Worm (Caenorhabditis elegans) whole organism, L2 larva: Measurements from ENCODE around the gene ceh-76.

ENCODE experiments used
- C34F6.9 ChIP-seq: fragments of 150-350 bp; optimal IDR thresholded peaks from 2 replicates; lab custom pipeline; 2014; ENCODE audit warnings: missing biosample characterization, missing genetic modification characterization
- ZK546.5 ChIP-seq: sonication (generic microtip); optimal IDR thresholded peaks from 2 replicates; lab custom pipeline; 2017; ENCODE audit warnings: missing biosample characterization, missing genetic modification characterization
- alr-1 ChIP-seq: fragments of 150-350 bp; optimal IDR thresholded peaks from 2 replicates; lab custom pipeline; 2014; ENCODE audit warnings: missing biosample characterization, missing genetic modification characterization
- aly-2 ChIP-seq: fragments of 150-350 bp; optimal IDR thresholded peaks from 2 replicates; lab custom pipeline; 2014; ENCODE audit warnings: missing biosample characterization, missing genetic modification characterization
- ama-1 ChIP-seq: fragments of 150-350 bp; optimal IDR thresholded peaks from 2 replicates; lab custom pipeline; 2018; ENCODE audit warnings: inconsistent platforms
- blmp-1 ChIP-seq: sonication (generic microtip); optimal IDR thresholded peaks from 2 replicates; lab custom pipeline; 2017; ENCODE audit warnings: missing genetic modification characterization, mild to moderate bottlenecking, missing compliant biosample characterization, antibody characterized with exemption, moderate library complexity; ENCODE audit not compliant: insufficient read depth
- ceh-16 ChIP-seq: fragments of 150-350 bp; optimal IDR thresholded peaks from 2 replicates; lab custom pipeline; 2014; ENCODE audit warnings: missing biosample characterization, missing genetic modification characterization
- ceh-82 ChIP-seq: fragments of 150-350 bp; optimal IDR thresholded peaks from 2 replicates; lab custom pipeline; 2014; ENCODE audit warnings: missing biosample characterization, missing genetic modification characterization
- egl-27 ChIP-seq: sonication (generic microtip); optimal IDR thresholded peaks from 3 replicates; lab custom pipeline; 2017; ENCODE audit warnings: missing biosample characterization, missing genetic modification reagents, missing genetic modification characterization
- elt-1 ChIP-seq: fragments of 150-350 bp; optimal IDR thresholded peaks from 2 replicates; lab custom pipeline; 2014; ENCODE audit warnings: missing biosample characterization, missing genetic modification characterization
- elt-3 ChIP-seq: sonication (generic microtip); optimal IDR thresholded peaks from 2 replicates; lab custom pipeline; 2017; ENCODE audit warnings: missing biosample characterization, missing genetic modification characterization
- fos-1 ChIP-seq: fragments of 150-350 bp; optimal IDR thresholded peaks from 2 replicates; lab custom pipeline; 2014; ENCODE audit warnings: missing biosample characterization, missing genetic modification characterization
- gmeb-1 ChIP-seq: fragments of 150-350 bp; optimal IDR thresholded peaks from 2 replicates; lab custom pipeline; 2014; ENCODE audit warnings: missing biosample characterization, missing genetic modification characterization
- lin-13 ChIP-seq: fragments of 150-350 bp; optimal IDR thresholded peaks from 2 replicates; lab custom pipeline; 2014; ENCODE audit warnings: missing biosample characterization, missing genetic modification reagents, missing genetic modification characterization
- lsy-2 ChIP-seq, 2 experiments: fragments of 150-350 bp in 1 of 2; sonication (generic microtip) in 1 of 2; optimal IDR thresholded peaks; 2 replicates each; lab custom pipeline; 2014 to 2017; ENCODE audit warnings: missing biosample characterization in 2 of 2, missing genetic modification characterization in 2 of 2
- mab-5 ChIP-seq: fragments of 150-350 bp; optimal IDR thresholded peaks from 2 replicates; lab custom pipeline; 2014; ENCODE audit warnings: missing biosample characterization, missing genetic modification characterization
- mdl-1 ChIP-seq, 2 experiments: fragments of 150-350 bp in 1 of 2; sonication (generic microtip) in 1 of 2; optimal IDR thresholded peaks; 2 replicates each; lab custom pipeline; 2017; ENCODE audit warnings: missing biosample characterization in 2 of 2, missing genetic modification characterization in 2 of 2
- nhr-10 ChIP-seq: sonication (generic microtip); optimal IDR thresholded peaks from 2 replicates; lab custom pipeline; 2017; ENCODE audit warnings: missing biosample characterization, missing genetic modification characterization
- nhr-11 ChIP-seq: fragments of 150-350 bp; optimal IDR thresholded peaks from 2 replicates; lab custom pipeline; 2014; ENCODE audit warnings: missing biosample characterization, missing genetic modification characterization
- nhr-12 ChIP-seq: fragments of 150-350 bp; optimal IDR thresholded peaks from 2 replicates; lab custom pipeline; 2014; ENCODE audit warnings: missing biosample characterization, missing genetic modification characterization
- nhr-129 ChIP-seq: fragments of 150-350 bp; optimal IDR thresholded peaks from 2 replicates; lab custom pipeline; 2014; ENCODE audit warnings: missing biosample characterization, missing genetic modification characterization
- nhr-21 ChIP-seq: fragments of 150-350 bp; optimal IDR thresholded peaks from 2 replicates; lab custom pipeline; 2014; ENCODE audit warnings: missing biosample characterization, missing genetic modification characterization
- nhr-23 ChIP-seq: fragments of 150-350 bp; optimal IDR thresholded peaks from 2 replicates; lab custom pipeline; 2014; ENCODE audit warnings: missing biosample characterization, missing genetic modification reagents, missing genetic modification characterization
- nhr-237 ChIP-seq: fragments of 150-350 bp; optimal IDR thresholded peaks from 2 replicates; lab custom pipeline; 2014; ENCODE audit warnings: missing biosample characterization, missing genetic modification characterization
- nhr-6 ChIP-seq: fragments of 150-350 bp; optimal IDR thresholded peaks from 2 replicates; lab custom pipeline; 2014; ENCODE audit warnings: missing biosample characterization, missing genetic modification characterization
- nhr-77 ChIP-seq: fragments of 150-350 bp; optimal IDR thresholded peaks from 2 replicates; lab custom pipeline; 2014; ENCODE audit warnings: missing biosample characterization, missing genetic modification characterization
- peb-1 ChIP-seq: fragments of 150-350 bp; optimal IDR thresholded peaks from 2 replicates; lab custom pipeline; 2014; ENCODE audit warnings: missing biosample characterization, missing genetic modification characterization
- sem-4 ChIP-seq: fragments of 150-350 bp; optimal IDR thresholded peaks from 2 replicates; lab custom pipeline; 2014; ENCODE audit warnings: missing biosample characterization, missing genetic modification reagents, missing genetic modification characterization
- sma-9 ChIP-seq, 2 experiments: fragments of 150-350 bp in 1 of 2; sonication (generic microtip) in 1 of 2; optimal IDR thresholded peaks; 2 replicates each; lab custom pipeline; 2014 to 2016; ENCODE audit warnings: missing genetic modification characterization in 2 of 2, mild to moderate bottlenecking in 1 of 2, missing biosample characterization in 1 of 2, missing compliant biosample characterization in 1 of 2, missing genetic modification reagents in 1 of 2, moderate library complexity in 1 of 2
- snpc-4 ChIP-seq: fragments of 150-350 bp; optimal IDR thresholded peaks from 2 replicates; lab custom pipeline; 2014; ENCODE audit warnings: missing biosample characterization, missing genetic modification characterization
- unc-39 ChIP-seq: fragments of 150-350 bp; optimal IDR thresholded peaks from 2 replicates; lab custom pipeline; 2014; ENCODE audit warnings: missing biosample characterization, missing genetic modification characterization
- unc-55 ChIP-seq: fragments of 150-350 bp; sonication (generic microtip); optimal IDR thresholded peaks from 3 replicates; lab custom pipeline; 2014; ENCODE audit warnings: missing biosample characterization, missing genetic modification reagents, missing genetic modification characterization
- unc-62 ChIP-seq: fragments of 150-350 bp; optimal IDR thresholded peaks from 2 replicates; lab custom pipeline; 2014; ENCODE audit warnings: missing biosample characterization, missing genetic modification reagents, missing genetic modification characterization
- zag-1 ChIP-seq: fragments of 150-350 bp; optimal IDR thresholded peaks from 2 replicates; lab custom pipeline; 2014; ENCODE audit warnings: missing biosample characterization, missing genetic modification characterization
- ztf-1 ChIP-seq: fragments of 200-800 bp; sonication (Bioruptor generic); conservative IDR thresholded peaks from 2 replicates; pipeline ENCODE4 v1.3.6; 2022; ENCODE audit warnings: missing genetic modification characterization, missing compliant biosample characterization
- ztf-11 ChIP-seq: sonication (generic microtip); optimal IDR thresholded peaks from 2 replicates; lab custom pipeline; 2017; ENCODE audit warnings: missing biosample characterization, missing genetic modification characterization
- ztf-4 ChIP-seq: fragments of 150-350 bp; optimal IDR thresholded peaks from 2 replicates; lab custom pipeline; 2014; ENCODE audit warnings: missing biosample characterization, missing genetic modification characterization

The ceh-76 gene

DNA sequence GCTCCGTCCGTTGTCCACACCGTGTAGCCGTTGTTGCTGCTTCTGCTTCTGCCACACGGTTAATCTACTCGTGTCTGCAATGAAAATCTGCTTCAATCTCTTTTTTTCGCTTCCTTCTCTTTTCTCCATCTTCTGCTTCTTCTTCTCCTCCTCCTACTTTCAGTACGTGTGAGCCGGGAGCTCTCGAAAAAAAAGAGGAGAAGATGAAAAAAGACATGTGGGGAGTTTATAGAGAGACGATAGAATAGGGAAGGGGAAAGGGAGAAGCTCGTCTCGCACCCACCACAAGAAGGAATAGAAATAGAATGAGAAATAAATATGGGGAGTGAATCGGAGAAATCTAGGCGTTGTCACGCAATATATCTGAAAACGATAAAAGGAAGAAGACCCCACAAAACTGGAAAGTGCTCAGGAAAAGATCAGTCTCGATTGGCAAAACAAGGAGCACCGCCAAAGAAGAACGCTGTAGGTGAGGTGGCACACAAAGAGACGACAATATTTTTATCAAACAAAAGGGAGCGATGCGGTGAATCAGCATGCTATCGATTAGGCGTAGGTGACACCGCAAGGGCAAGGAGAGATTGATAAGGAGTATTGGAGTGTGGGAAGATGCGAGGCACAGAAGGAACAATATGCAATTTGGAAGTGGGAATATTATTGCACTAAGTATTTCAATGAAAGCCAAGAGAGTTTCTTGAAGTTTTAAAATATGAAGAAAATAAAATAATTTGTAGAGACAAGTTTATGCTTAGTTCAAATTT is 16.6 kb downstream of the ceh-76 start, which contains the start of gene let-413:
Gene let-413, minus strand, starts transcription at position 76 of the 761 bp plus-strand sequence.
- TF ChIP-seq zag-1: no peak
- TF ChIP-seq unc-55 (GFP tag; lab: Kevin White, UChicago): peak; percentile 59
- peak; percentile 15 for TF ChIP-seq sma-9 (GFP tag; optimal IDR thresholded peaks at IDR 0.05; lab: Kevin White, UChicago)
- no peak for TF ChIP-seq sma-9 (tag; optimal IDR thresholded peaks at IDR 0.05; lab: Kevin White, UChicago)
- TF ChIP-seq elt-3: no peak
- TF ChIP-seq elt-1: no peak
- no peak for TF ChIP-seq ztf-11 (tag; lab: Kevin White, UChicago)
- TF ChIP-seq aly-2 (tag; lab: Kevin White, UChicago): no peak
- TF ChIP-seq fos-1 (tag; lab: Kevin White, UChicago): peak; percentile 98
- no peak for TF ChIP-seq lin-13
- peak; percentile 20 for TF ChIP-seq C34F6.9 (tag; lab: Kevin White, UChicago)
- TF ChIP-seq peb-1 (tag; lab: Kevin White, UChicago): no peak
- no peak for TF ChIP-seq unc-39 (tag; lab: Kevin White, UChicago)
- TF ChIP-seq unc-62 (GFP tag; lab: Kevin White, UChicago): no peak
- no peak for TF ChIP-seq ztf-1 (GFP tag; lab: Robert Waterston, UW)
- no peak for TF ChIP-seq nhr-6
- TF ChIP-seq nhr-129 (tag; lab: Kevin White, UChicago): peak; percentile 10
- no peak for TF ChIP-seq sem-4

DNA sequence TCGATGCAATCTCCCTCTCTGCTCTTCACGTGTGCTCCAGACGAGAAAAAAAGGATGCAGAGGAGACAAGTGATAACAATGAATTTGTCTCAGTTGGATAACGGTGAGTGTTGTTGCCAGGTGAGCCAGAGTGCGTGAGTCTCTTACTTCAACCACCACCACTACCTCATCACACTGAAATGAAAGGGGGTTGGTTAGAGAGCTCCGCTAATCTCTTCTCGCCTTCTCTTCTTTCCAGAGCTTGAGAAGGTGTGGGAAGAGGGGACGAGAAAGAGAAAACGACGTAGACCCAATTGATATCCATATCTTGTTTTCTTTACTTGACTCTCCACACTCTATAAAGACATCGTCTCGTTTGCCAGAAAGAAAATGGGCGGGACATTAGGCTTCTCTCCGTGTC is 23.1 kb downstream of the ceh-76 start:
- TF ChIP-seq ZK546.5 (tag; lab: Kevin White, UChicago) (no peak), mab-5 (no peak), alr-1 (tag; lab: Kevin White, UChicago) (no peak), nhr-77 (no peak), nhr-6 (no peak), nhr-129 (tag; lab: Kevin White, UChicago) (no peak)
- TF ChIP-seq, all 48 proteins: peak for 0

DNA sequence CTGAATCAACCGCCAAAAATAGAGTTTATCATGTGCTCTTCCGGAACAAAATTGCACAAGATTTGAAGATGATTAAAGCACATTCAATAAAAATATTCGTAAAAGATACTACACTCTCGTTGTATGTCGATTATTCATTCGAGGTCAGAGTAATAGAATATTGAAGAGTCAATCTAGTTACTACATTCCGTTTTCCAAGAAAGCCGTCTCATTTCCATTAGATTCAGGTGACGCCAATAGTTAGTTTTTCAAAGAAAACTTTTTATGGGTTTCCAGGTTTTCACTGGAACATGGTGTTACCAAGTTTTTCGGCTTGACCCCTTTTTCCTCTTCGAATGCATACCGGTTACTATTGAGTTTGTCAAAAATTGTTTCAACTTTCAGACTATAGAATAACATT is 24.0 kb downstream of the ceh-76 start:
- TF ChIP-seq nhr-237 (tag; lab: Kevin White, UChicago) (no peak), nhr-21 (tag; lab: Kevin White, UChicago) (peak; percentile 11), egl-27 (tag; lab: Kevin White, UChicago) (no peak), sma-9 (GFP tag; optimal IDR thresholded peaks at IDR 0.05; lab: Kevin White, UChicago) (no peak), sma-9 (tag; optimal IDR thresholded peaks at IDR 0.05; lab: Kevin White, UChicago) (no peak), ztf-4 (tag; lab: Kevin White, UChicago) (no peak), lsy-2 (tag; optimal IDR thresholded peaks at IDR 0.05; lab: Kevin White, UChicago) (peak in 1 of 2 experiments; percentile 28), peb-1 (tag; lab: Kevin White, UChicago) (no peak), zag-1 (no peak), unc-55 (GFP tag; lab: Kevin White, UChicago) (peak; percentile 54), nhr-12 (tag; lab: Kevin White, UChicago) (no peak), lin-13 (no peak)
- TF ChIP-seq, all 48 proteins: peak for 3

DNA sequence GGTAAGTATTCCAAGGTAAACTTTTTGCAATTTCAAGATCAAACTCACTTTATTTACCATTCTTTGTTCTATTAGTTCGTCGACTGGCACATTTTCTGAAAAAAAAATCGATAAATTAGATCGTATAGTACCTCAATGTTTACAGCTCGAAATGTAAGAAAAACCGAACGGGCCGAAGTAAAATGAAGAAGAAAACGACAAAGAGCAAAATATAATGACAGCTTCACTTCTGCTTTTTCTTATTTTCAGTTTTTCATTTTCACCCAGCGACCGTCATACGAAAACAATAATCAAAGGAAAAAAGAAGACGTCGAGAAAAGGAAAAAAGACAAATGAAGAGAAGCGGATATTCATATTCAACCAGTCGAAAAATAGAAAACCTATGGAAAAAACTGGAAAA is 25.4 kb downstream of the ceh-76 start, which contains the start of gene che-7:
Gene che-7, minus strand, starts transcription at position 101 of the 400 bp plus-strand sequence.
- TF ChIP-seq lin-13 (no peak), ceh-16 (tag; lab: Kevin White, UChicago) (no peak), sem-4 (no peak), elt-1 (no peak), unc-39 (tag; lab: Kevin White, UChicago) (no peak), mab-5 (no peak), gmeb-1 (no peak), nhr-10 (no peak), nhr-23 (tag; lab: Kevin White, UChicago) (no peak), blmp-1 (tag; lab: Kevin White, UChicago) (no peak), snpc-4 (tag; lab: Kevin White, UChicago) (no peak), ceh-82 (no peak)

DNA sequence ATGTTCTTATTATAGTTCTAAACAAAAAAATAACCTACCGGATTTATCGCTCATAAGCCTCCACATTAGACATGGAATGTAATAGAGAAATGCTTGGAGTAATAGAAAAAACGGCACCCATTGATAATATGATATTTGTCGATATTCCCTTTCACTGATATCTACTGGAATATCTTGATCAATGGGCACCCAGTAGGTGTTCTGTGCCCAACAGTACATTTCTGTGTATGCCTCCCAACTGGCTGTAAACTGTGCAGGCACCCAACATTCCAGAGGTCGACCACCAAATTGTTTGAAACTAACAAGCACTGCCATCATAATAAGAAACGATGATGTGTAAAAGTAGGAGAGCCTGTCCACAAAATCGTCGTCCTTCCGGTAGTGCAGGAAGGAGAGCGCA is 30.0 kb downstream of the ceh-76 start:
- TF ChIP-seq nhr-11 (tag; lab: Kevin White, UChicago) (no peak), blmp-1 (tag; lab: Kevin White, UChicago) (no peak), ZK546.5 (tag; lab: Kevin White, UChicago) (no peak), sem-4 (no peak), gmeb-1 (no peak), nhr-77 (no peak), nhr-10 (no peak), alr-1 (tag; lab: Kevin White, UChicago) (no peak), fos-1 (tag; lab: Kevin White, UChicago) (no peak), ama-1 (lab: Kevin White, UChicago) (no peak), nhr-21 (tag; lab: Kevin White, UChicago) (no peak), ztf-1 (GFP tag; lab: Robert Waterston, UW) (no peak), ztf-4 (tag; lab: Kevin White, UChicago) (no peak), zag-1 (no peak), mab-5 (no peak), ceh-16 (tag; lab: Kevin White, UChicago) (no peak), lsy-2 (tag; optimal IDR thresholded peaks at IDR 0.05; lab: Kevin White, UChicago) (no peak), mdl-1 (tag; optimal IDR thresholded peaks at IDR 0.05; lab: Kevin White, UChicago) (no peak)
